In genomic region chrIV:12033985-12034384, ce11 we compare ENCODE assay signal across 5 worm cellular contexts.
A peak's percentile ranks its signal among the peaks of the same experiment; 100 is the strongest.
TF ChIP-seq lines count a peak whose summit lies in the region.

Gene sqst-1 (plus strand): TSS chrIV:12034282.

TF ChIP-seq in whole organism, L1 larva, 84 proteins besides CTCF, POLR2A, EP300 and RAD21:
- TF ChIP-seq blmp-1 (tag; optimal IDR thresholded peaks at IDR 0.05; lab: Kevin White, UChicago), result peak; percentile 26
- TF ChIP-seq F16B12.6 (tag; optimal IDR thresholded peaks at IDR 0.05; lab: Kevin White, UChicago), result no peak
- peak; percentile 11 for TF ChIP-seq mep-1 (tag; optimal IDR thresholded peaks at IDR 0.05; lab: Kevin White, UChicago)
- peak; percentile 99 for TF ChIP-seq skn-1 (tag; optimal IDR thresholded peaks at IDR 0.05; lab: Kevin White, UChicago)

TF ChIP-seq in whole organism, L2 larva, 48 proteins besides CTCF, POLR2A, EP300 and RAD21:
- TF ChIP-seq mdl-1 (tag; optimal IDR thresholded peaks at IDR 0.05; lab: Kevin White, UChicago), result no peak
- peak; percentile 43 for TF ChIP-seq ztf-4 (tag; optimal IDR thresholded peaks at IDR 0.05; lab: Kevin White, UChicago)
- no peak for TF ChIP-seq ceh-16 (tag; optimal IDR thresholded peaks at IDR 0.05; lab: Kevin White, UChicago)
- peak; percentile 20 for TF ChIP-seq C34F6.9 (tag; optimal IDR thresholded peaks at IDR 0.05; lab: Kevin White, UChicago)
- TF ChIP-seq nhr-129 (tag; optimal IDR thresholded peaks at IDR 0.05; lab: Kevin White, UChicago), result peak; percentile 72
- TF ChIP-seq lsy-2 (tag; optimal IDR thresholded peaks at IDR 0.05; lab: Kevin White, UChicago), result peak in 1 of 2 experiments; percentile 20

TF ChIP-seq in whole organism, L3 larva, 47 proteins besides CTCF, POLR2A, EP300 and RAD21:
- TF ChIP-seq ama-1 (optimal IDR thresholded peaks at IDR 0.05; lab: Kevin White, UChicago), result peak; percentile 84
- peak; percentile 4 for TF ChIP-seq pha-4 (tag; optimal IDR thresholded peaks at IDR 0.05; lab: Kevin White, UChicago)
- no peak for TF ChIP-seq ceh-16 (tag; optimal IDR thresholded peaks at IDR 0.05; lab: Kevin White, UChicago)

TF ChIP-seq in whole organism, L4 larva, 104 proteins besides CTCF, POLR2A, EP300 and RAD21:
- TF ChIP-seq lin-29 (GFP tag; IDR thresholded peaks at IDR 0.05; lab: Robert Waterston, UW) (no peak), unc-62 (GFP tag; optimal IDR thresholded peaks at IDR 0.05 in 1 of 2; lab: Kevin White, UChicago) (no peak), unc-62 (tag; optimal IDR thresholded peaks at IDR 0.05; lab: Kevin White, UChicago) (no peak), nhr-77 (tag; optimal IDR thresholded peaks at IDR 0.05; lab: Kevin White, UChicago) (peak; percentile 32), ctbp-1 (GFP tag; IDR thresholded peaks at IDR 0.05; lab: Robert Waterston, UW) (no peak), zfp-2 (tag; optimal IDR thresholded peaks at IDR 0.05; lab: Kevin White, UChicago) (no peak), daf-16 (GFP tag; optimal IDR thresholded peaks at IDR 0.05; lab: Kevin White, UChicago) (no peak), daf-16 (tag; optimal IDR thresholded peaks at IDR 0.05; lab: Kevin White, UChicago) (peak; percentile 20), dve-1 (tag; optimal IDR thresholded peaks at IDR 0.05; lab: Kevin White, UChicago; ENCODE audit: insufficient read depth) (peak; percentile 40), hlh-30 (tag; optimal IDR thresholded peaks at IDR 0.05; lab: Kevin White, UChicago; ENCODE audit: insufficient read depth) (peak; percentile 36), Y48G9A.11 (GFP tag; IDR thresholded peaks at IDR 0.05; lab: Robert Waterston, UW) (no peak)

TF ChIP-seq in whole organism, young adult, 124 proteins besides CTCF, POLR2A, EP300 and RAD21:
- no peak for TF ChIP-seq ceh-79 (tag; optimal IDR thresholded peaks at IDR 0.05; lab: Kevin White, UChicago)
- no peak for TF ChIP-seq dpl-1 (GFP tag; optimal IDR thresholded peaks at IDR 0.05; lab: Kevin White, UChicago)
- no peak for TF ChIP-seq hlh-26 (GFP tag; conservative IDR thresholded peaks at IDR 0.05; lab: Robert Waterston, UW)
- no peak for TF ChIP-seq lin-26 (GFP tag; IDR thresholded peaks at IDR 0.05; lab: Robert Waterston, UW)
- TF ChIP-seq him-1 (tag; optimal IDR thresholded peaks at IDR 0.05; lab: Kevin White, UChicago), result no peak
- TF ChIP-seq nhr-27 (tag; optimal IDR thresholded peaks at IDR 0.05; lab: Kevin White, UChicago), result no peak
- TF ChIP-seq efl-1 (GFP tag; optimal IDR thresholded peaks at IDR 0.05; lab: Kevin White, UChicago), result no peak
- TF ChIP-seq ccch-3 (GFP tag; optimal IDR thresholded peaks at IDR 0.05; lab: Kevin White, UChicago), result peak; percentile 10
- no peak for TF ChIP-seq F55B11.4 (tag; optimal IDR thresholded peaks at IDR 0.05; lab: Kevin White, UChicago; ENCODE audit: borderline replicate concordance, insufficient read depth)
- TF ChIP-seq cebp-1 (GFP tag; IDR thresholded peaks at IDR 0.05; lab: Robert Waterston, UW), result peak; percentile 87
- peak; percentile 98 for TF ChIP-seq cebp-1 (tag; optimal IDR thresholded peaks at IDR 0.05; lab: Kevin White, UChicago)
- TF ChIP-seq egl-18 (GFP tag; IDR thresholded peaks at IDR 0.05; lab: Robert Waterston, UW), result no peak
- TF ChIP-seq ekl-4 (GFP tag; IDR thresholded peaks at IDR 0.05; lab: Robert Waterston, UW), result no peak
- TF ChIP-seq let-526 (GFP tag; IDR thresholded peaks at IDR 0.05; lab: Robert Waterston, UW), result no peak
- no peak for TF ChIP-seq ztf-22 (GFP tag; optimal IDR thresholded peaks at IDR 0.05; lab: Kevin White, UChicago)
- TF ChIP-seq lin-40 (tag; optimal IDR thresholded peaks at IDR 0.05; lab: Kevin White, UChicago), result no peak
- TF ChIP-seq nhr-90 (tag; optimal IDR thresholded peaks at IDR 0.05; lab: Kevin White, UChicago), result no peak
- TF ChIP-seq F37B4.10 (GFP tag; IDR thresholded peaks at IDR 0.05; lab: Robert Waterston, UW), result no peak
- no peak for TF ChIP-seq B0035.1 (tag; optimal IDR thresholded peaks at IDR 0.05; lab: Kevin White, UChicago)
- TF ChIP-seq dox-1 (GFP tag; IDR thresholded peaks at IDR 0.05; lab: Robert Waterston, UW), result 0 out of 2 replicates have a peak, but pooled peaks have one; percentile 9
- no peak for TF ChIP-seq attf-5 (GFP tag; optimal IDR thresholded peaks at IDR 0.05; lab: Kevin White, UChicago)
- TF ChIP-seq chd-7 (tag; optimal IDR thresholded peaks at IDR 0.05; lab: Kevin White, UChicago), result no peak
- TF ChIP-seq cebp-2 (GFP tag; IDR thresholded peaks at IDR 0.05; lab: Robert Waterston, UW), result no peak
- no peak for TF ChIP-seq hmg-20 (GFP tag; IDR thresholded peaks at IDR 0.05; lab: Robert Waterston, UW)
- TF ChIP-seq hsf-1 (GFP tag; IDR thresholded peaks at IDR 0.05; lab: Robert Waterston, UW), result no peak
- TF ChIP-seq ceh-100 (GFP tag; IDR thresholded peaks at IDR 0.05; lab: Robert Waterston, UW), result no peak
- TF ChIP-seq mcd-1 (GFP tag; IDR thresholded peaks at IDR 0.05; lab: Robert Waterston, UW), result no peak
- no peak for TF ChIP-seq hmg-1.2 (GFP tag; IDR thresholded peaks at IDR 0.05; lab: Robert Waterston, UW)
TF ChIP-seq in whole organism, young adult: peak in this region for 3.
